Worm (Caenorhabditis elegans) whole organism, L1 larva: ENCODE results near the gene Y69A2AR.31.

Source experiments
- C04F5.9 ChIP-seq: sonication (generic microtip); optimal IDR thresholded peaks from 2 replicates; lab custom pipeline; 2016; ENCODE audit warnings: missing genetic modification characterization, missing compliant biosample characterization
- aly-2 ChIP-seq: fragments of 150-350 bp; optimal IDR thresholded peaks from 2 replicates; lab custom pipeline; 2014; ENCODE audit warnings: missing biosample characterization, missing genetic modification characterization
- nhr-237 ChIP-seq: fragments of 150-350 bp; optimal IDR thresholded peaks from 2 replicates; lab custom pipeline; 2014; ENCODE audit warnings: missing biosample characterization, missing genetic modification characterization
- nhr-77 ChIP-seq: fragments of 150-350 bp; optimal IDR thresholded peaks from 2 replicates; lab custom pipeline; 2014; ENCODE audit warnings: missing biosample characterization, missing genetic modification characterization
- unc-62 ChIP-seq: fragments of 150-350 bp; optimal IDR thresholded peaks from 2 replicates; lab custom pipeline; 2014; ENCODE audit warnings: missing biosample characterization, missing genetic modification reagents, missing genetic modification characterization
- zip-4 ChIP-seq: fragments of 200-800 bp; sonication (Bioruptor generic); optimal IDR thresholded peaks from 2 replicates; lab custom pipeline; 2018; ENCODE audit warnings: mild to moderate bottlenecking, missing genetic modification characterization, moderate library complexity, missing compliant biosample characterization
- ztf-11 ChIP-seq, 2 experiments: sonication (generic microtip); optimal IDR thresholded peaks; 2 replicates each; lab custom pipeline; 2016 to 2017; ENCODE audit warnings: missing genetic modification characterization in 2 of 2, missing biosample characterization in 1 of 2, missing compliant biosample characterization in 1 of 2

DNA sequence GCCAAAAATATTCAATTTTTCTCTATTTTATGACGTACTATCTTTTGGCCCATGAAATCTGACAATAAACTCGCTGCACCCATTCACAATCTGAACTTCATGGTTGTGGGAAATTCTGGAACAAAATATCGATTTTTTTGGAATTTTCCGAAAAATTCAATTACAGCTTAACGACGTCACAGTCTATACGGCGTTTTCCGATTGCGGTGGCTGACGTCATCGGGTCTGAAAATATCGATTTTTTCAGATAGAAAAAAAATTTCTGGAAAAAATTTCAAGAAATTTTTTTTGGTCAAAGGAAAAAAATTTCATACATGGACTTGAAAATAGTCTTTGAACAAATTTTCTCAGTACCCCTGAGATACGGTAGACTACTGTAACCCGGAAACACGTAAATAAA, 43.2 kb upstream of the Y69A2AR.31 start, which contains the start of gene ubc-8:
- TF ChIP-seq nhr-237 (tag; lab: Kevin White, UChicago) (no peak), C04F5.9 (tag; lab: Kevin White, UChicago) (no peak), aly-2 (tag; lab: Kevin White, UChicago) (no peak), ztf-11 (tag; optimal IDR thresholded peaks at IDR 0.05; lab: Kevin White, UChicago) (no peak), nhr-77 (tag; lab: Kevin White, UChicago) (no peak), unc-62 (no peak), zip-4 (GFP tag; lab: Kevin White, UChicago) (no peak)
